Worm (Caenorhabditis elegans) whole organism, late embryonic: ENCODE results near the gene F35F10.5.

Experiments
- ama-1 ChIP-seq: fragments of 150-350 bp; optimal IDR thresholded peaks from 2 replicates; lab custom pipeline; 2014
- ceh-45 ChIP-seq: fragments of 200-800 bp; sonication (Bioruptor generic); IDR thresholded peaks from 2 replicates; pipeline ENCODE4 v1.3.6; 2022; ENCODE audit warnings: missing genetic modification reagents, missing genetic modification characterization, missing compliant biosample characterization
- elt-2 ChIP-seq: sonication (generic microtip); optimal IDR thresholded peaks from 2 replicates; lab custom pipeline; 2016; ENCODE audit warnings: missing genetic modification reagents, missing genetic modification characterization, missing compliant biosample characterization
- ets-4 ChIP-seq: sonication (generic microtip); optimal IDR thresholded peaks from 2 replicates; lab custom pipeline; 2016; ENCODE audit warnings: missing genetic modification characterization, missing compliant biosample characterization
- lim-6 ChIP-seq: sonication (generic microtip); optimal IDR thresholded peaks from 2 replicates; lab custom pipeline; 2016; ENCODE audit warnings: missing genetic modification characterization, missing compliant biosample characterization
- pat-9 ChIP-seq: fragments of 200-800 bp; sonication (Bioruptor generic); optimal IDR thresholded peaks from 2 replicates; lab custom pipeline; 2018; ENCODE audit warnings: mild to moderate bottlenecking, missing genetic modification characterization, moderate library complexity, missing compliant biosample characterization
- pax-1 ChIP-seq: fragments of 150-350 bp; optimal IDR thresholded peaks from 2 replicates; lab custom pipeline; 2014; ENCODE audit warnings: missing biosample characterization, missing genetic modification characterization
- pha-4 ChIP-seq: fragments of 150-350 bp; optimal IDR thresholded peaks from 2 replicates; lab custom pipeline; 2018; ENCODE audit warnings: missing biosample characterization, missing genetic modification reagents, missing genetic modification characterization

DNA sequence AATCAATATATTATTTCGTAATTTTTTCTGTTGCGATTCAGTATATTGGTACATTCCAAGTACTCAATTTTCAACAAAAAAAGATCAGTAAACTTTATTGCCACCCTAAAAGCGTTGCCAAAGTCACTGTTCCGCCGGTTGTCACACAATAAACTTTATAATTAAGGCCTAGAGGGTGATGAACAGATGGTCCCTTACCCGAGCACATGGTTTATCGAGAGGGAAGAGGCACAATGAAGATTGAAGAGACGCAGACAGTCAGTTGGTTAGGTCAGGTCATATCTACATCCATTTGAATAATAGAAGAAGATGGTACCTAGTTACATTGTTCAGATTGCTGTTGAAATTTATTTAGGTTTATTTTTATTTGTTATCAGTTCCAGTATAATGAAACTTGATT is 27.9 kb upstream of the F35F10.5 start:
- TF ChIP-seq pax-1 (tag; lab: Kevin White, UChicago) (no peak), ets-4 (no peak), pat-9 (no peak), elt-2 (tag; lab: Kevin White, UChicago) (no peak), lim-6 (no peak), pha-4 (tag; lab: Kevin White, UChicago) (no peak), ama-1 (lab: Kevin White, UChicago) (no peak), ceh-45 (GFP tag; lab: Robert Waterston, UW) (no peak)
